Worm (Caenorhabditis elegans): Measurements from ENCODE around the gene btb-14.

- TF ChIP-seq unc-62 (GFP tag; optimal IDR thresholded peaks at IDR 0.05) (no peak), ZK546.5 (tag; optimal IDR thresholded peaks at IDR 0.05) (no peak), nhr-237 (tag; optimal IDR thresholded peaks at IDR 0.05) (no peak)
These were observed 34.3 kb downstream of the btb-14 start, which contains the start of gene sre-27 for ce11 chrII:12417514-12417913.

Measured in whole organism, L3 larva.